Worm (Caenorhabditis elegans) whole organism, L4 larva: ENCODE measurements around the gene clec-63.
A peak's percentile ranks its signal among the peaks of the same experiment; 100 is the strongest.

Experiments
- F44E2.7 ChIP-seq: fragments of 200-800 bp; sonication (Bioruptor generic); IDR thresholded peaks from 2 replicates; pipeline ENCODE4 v2.1.2; 2022; ENCODE audit warnings: missing genetic modification characterization, missing compliant biosample characterization
- T20F7.1 ChIP-seq: fragments of 200-800 bp; sonication (Bioruptor generic); optimal IDR thresholded peaks from 2 replicates; lab custom pipeline; 2018; ENCODE audit warnings: mild to moderate bottlenecking, missing genetic modification characterization, missing compliant biosample characterization
- Y48G9A.11 ChIP-seq: fragments of 200-800 bp; sonication (Bioruptor generic); IDR thresholded peaks from 2 replicates; pipeline ENCODE4 v1.3.6; 2022; ENCODE audit warnings: missing genetic modification reagents, missing genetic modification characterization, missing compliant biosample characterization
- ZK546.5 ChIP-seq, 2 experiments: sonication (generic microtip); optimal IDR thresholded peaks; 2 replicates each; lab custom pipeline; 2017; ENCODE audit warnings: missing biosample characterization in 2 of 2, missing genetic modification characterization in 2 of 2
- ceh-82 ChIP-seq: sonication (generic microtip); optimal IDR thresholded peaks from 2 replicates; lab custom pipeline; 2017; ENCODE audit warnings: missing biosample characterization, missing genetic modification characterization
- fkh-10 ChIP-seq: fragments of 150-350 bp; optimal IDR thresholded peaks from 2 replicates; lab custom pipeline; 2014; ENCODE audit warnings: missing biosample characterization, missing genetic modification reagents, missing genetic modification characterization
- fos-1 ChIP-seq: fragments of 150-350 bp; optimal IDR thresholded peaks from 2 replicates; lab custom pipeline; 2014; ENCODE audit warnings: missing biosample characterization, missing genetic modification characterization
- lir-3 ChIP-seq: sonication (generic microtip); optimal IDR thresholded peaks from 2 replicates; lab custom pipeline; 2016; ENCODE audit warnings: mild to moderate bottlenecking, missing genetic modification characterization, missing compliant biosample characterization
- pqm-1 ChIP-seq: sonication (generic microtip); optimal IDR thresholded peaks from 2 replicates; lab custom pipeline; 2017; ENCODE audit warnings: missing biosample characterization, missing genetic modification characterization
- tag-97 ChIP-seq: fragments of 200-800 bp; sonication (Bioruptor generic); IDR thresholded peaks from 2 replicates; pipeline ENCODE4 v1.3.6; 2022; ENCODE audit warnings: missing genetic modification characterization, missing compliant biosample characterization
- zag-1 ChIP-seq: fragments of 150-350 bp; optimal IDR thresholded peaks from 2 replicates; lab custom pipeline; 2014; ENCODE audit warnings: missing biosample characterization, missing genetic modification characterization

ce11 chrII:12914514-12915075, 19.2 kb downstream of the clec-63 start, which contains the start of gene F35C5.12:
- TF ChIP-seq pqm-1 (tag; lab: Kevin White, UChicago): no peak
- TF ChIP-seq fos-1 (tag; lab: Kevin White, UChicago): no peak
- no peak for TF ChIP-seq T20F7.1 (GFP tag; lab: Kevin White, UChicago)
- no peak for TF ChIP-seq zag-1 (tag; lab: Kevin White, UChicago)
- TF ChIP-seq ceh-82 (tag; lab: Kevin White, UChicago): no peak
- no peak for TF ChIP-seq lir-3 (tag; lab: Kevin White, UChicago)
- TF ChIP-seq Y48G9A.11: peak; percentile 85
- TF ChIP-seq fkh-10 (GFP tag; lab: Kevin White, UChicago): no peak
- no peak for TF ChIP-seq ZK546.5 (tag; optimal IDR thresholded peaks at IDR 0.05; lab: Kevin White, UChicago)
- no peak for TF ChIP-seq F44E2.7
- TF ChIP-seq tag-97 (GFP tag; lab: Robert Waterston, UW): no peak
